Fruit fly (Drosophila melanogaster) whole organism, wandering third instar larva: ENCODE data around the gene CG13239.
A peak's percentile ranks its signal among the peaks of the same experiment; 100 is the strongest.

Experiments
- Abd-B ChIP-seq: fragments of >200 bp; optimal IDR thresholded peaks from 2 replicates; lab custom pipeline; 2017; ENCODE audit warnings: missing biosample characterization, missing genetic modification characterization
- CG32264 ChIP-seq: fragments of 200-800 bp; sonication (Bioruptor generic); optimal IDR thresholded peaks from 2 replicates; lab custom pipeline; 2016; ENCODE audit warnings: missing biosample characterization, missing genetic modification characterization
- CG9705 ChIP-seq: fragments of 200-800 bp; sonication (Bioruptor generic); optimal IDR thresholded peaks from 2 replicates; lab custom pipeline; 2018; ENCODE audit warnings: missing biosample characterization, mild to moderate bottlenecking, missing genetic modification characterization
- CrebA ChIP-seq: fragments of 200-800 bp; sonication (Bioruptor generic); optimal IDR thresholded peaks from 2 replicates; lab custom pipeline; 2016; ENCODE audit warnings: missing biosample characterization, mild to moderate bottlenecking, missing genetic modification characterization, borderline replicate concordance
- Dfd ChIP-seq: fragments of >200 bp; optimal IDR thresholded peaks from 2 replicates; lab custom pipeline; 2017; ENCODE audit warnings: missing biosample characterization, missing genetic modification characterization
- Dif ChIP-seq: fragments of 200-275, 200-300 bp; sonication (Bioruptor generic); optimal IDR thresholded peaks from 2 replicates; lab custom pipeline; 2018; ENCODE audit warnings: missing biosample characterization, missing genetic modification characterization; ENCODE audit not compliant: partially characterized antibody
- GATAd ChIP-seq: sonication (Bioruptor generic); optimal IDR thresholded peaks from 2 replicates; lab custom pipeline; 2016; ENCODE audit warnings: missing biosample characterization, missing genetic modification characterization
- HLH106 ChIP-seq: fragments of 200-800 bp; optimal IDR thresholded peaks from 3 replicates; lab custom pipeline; 2019; ENCODE audit warnings: missing biosample characterization, mild to moderate bottlenecking, missing genetic modification characterization, moderate library complexity
- Hnf4 ChIP-seq: fragments of 200-800 bp; sonication (Bioruptor generic); optimal IDR thresholded peaks from 2 replicates; lab custom pipeline; 2016; ENCODE audit warnings: missing biosample characterization, mild to moderate bottlenecking, missing genetic modification characterization
- Hr78 ChIP-seq: fragments of >200 bp; optimal IDR thresholded peaks from 2 replicates; lab custom pipeline; 2017; ENCODE audit warnings: missing biosample characterization, missing genetic modification characterization
- Hr83 ChIP-seq: fragments of 200-300 bp; sonication (Bioruptor generic); optimal IDR thresholded peaks from 2 replicates; lab custom pipeline; 2016; ENCODE audit warnings: missing biosample characterization, mild to moderate bottlenecking, missing genetic modification characterization, moderate library complexity; ENCODE audit not compliant: poor library complexity, severe bottlenecking
- Jra ChIP-seq: sonication (Bioruptor generic); optimal IDR thresholded peaks from 2 replicates; lab custom pipeline; 2016; ENCODE audit warnings: missing biosample characterization, missing genetic modification characterization
- Myc ChIP-seq: fragments of >200 bp; optimal IDR thresholded peaks from 2 replicates; lab custom pipeline; 2017
- N ChIP-seq: fragments of >200 bp; optimal IDR thresholded peaks from 2 replicates; lab custom pipeline; 2018; ENCODE audit warnings: missing biosample characterization, missing external identifiers, missing genetic modification characterization
- OdsH ChIP-seq: fragments of 200-800 bp; sonication (Bioruptor generic); optimal IDR thresholded peaks from 2 replicates; lab custom pipeline; 2016; ENCODE audit warnings: missing biosample characterization, mild to moderate bottlenecking, missing genetic modification characterization
- Rel ChIP-seq, 2 experiments: fragments of 200-800 bp; sonication (Bioruptor generic) in 1 of 2; optimal IDR thresholded peaks; 2 replicates in 1 of 2; 3 replicates in 1 of 2; lab custom pipeline; 2016 to 2019; ENCODE audit warnings: mild to moderate bottlenecking in 2 of 2, missing biosample characterization in 2 of 2, missing genetic modification characterization in 2 of 2, moderate library complexity in 1 of 2
- Sp1 ChIP-seq: fragments of 200-800 bp; sonication (Bioruptor generic); optimal IDR thresholded peaks from 3 replicates; lab custom pipeline; 2019; ENCODE audit warnings: missing biosample characterization, mild to moderate bottlenecking, missing genetic modification characterization, moderate library complexity
- Vsx2 ChIP-seq: fragments of 200-300, 225-300 bp; sonication (Bioruptor generic); optimal IDR thresholded peaks from 2 replicates; lab custom pipeline; 2018; ENCODE audit warnings: missing biosample characterization, missing genetic modification characterization; ENCODE audit not compliant: partially characterized antibody
- br ChIP-seq: fragments of 200-800 bp; sonication (Bioruptor generic); optimal IDR thresholded peaks from 2 replicates; lab custom pipeline; 2016; ENCODE audit warnings: missing biosample characterization, missing genetic modification characterization
- brk ChIP-seq: fragments of 200-800 bp; sonication (Bioruptor generic); optimal IDR thresholded peaks from 2 replicates; lab custom pipeline; 2016; ENCODE audit warnings: missing biosample characterization, mild to moderate bottlenecking, missing genetic modification characterization
- dl ChIP-seq, 2 experiments: fragments of 175-275, 200-275 bp in 1 of 2; fragments of 200-275 bp in 1 of 2; sonication (Bioruptor generic); optimal IDR thresholded peaks; lab custom pipeline; 2018; ENCODE audit warnings: mild to moderate bottlenecking in 2 of 2, missing biosample characterization in 2 of 2, missing genetic modification characterization in 2 of 2, moderate library complexity in 2 of 2; ENCODE audit not compliant: partially characterized antibody in 2 of 2, insufficient read depth in 1 of 2
- dmrt93B ChIP-seq: fragments of 200-800 bp; sonication (Bioruptor generic); optimal IDR thresholded peaks from 2 replicates; lab custom pipeline; 2018; ENCODE audit warnings: missing biosample characterization, mild to moderate bottlenecking, missing genetic modification characterization
- dsf ChIP-seq: sonication (Bioruptor generic); optimal IDR thresholded peaks from 2 replicates; lab custom pipeline; 2016; ENCODE audit warnings: missing biosample characterization, missing genetic modification characterization, borderline replicate concordance
- ey ChIP-seq: fragments of 200-800 bp; sonication (Bioruptor generic); optimal IDR thresholded peaks from 2 replicates; lab custom pipeline; 2016; ENCODE audit warnings: missing biosample characterization, missing genetic modification characterization
- foxo ChIP-seq, 2 experiments: fragments of 200-800 bp; sonication (Bioruptor generic); optimal IDR thresholded peaks; 2 replicates in 1 of 2; 3 replicates in 1 of 2; lab custom pipeline; 2016 to 2017; ENCODE audit warnings: missing biosample characterization in 2 of 2, missing genetic modification characterization in 2 of 2
- fru ChIP-seq: fragments of 200-800 bp; sonication (Bioruptor generic); optimal IDR thresholded peaks from 3 replicates; lab custom pipeline; 2016; ENCODE audit warnings: missing biosample characterization, mild to moderate bottlenecking, missing genetic modification characterization
- h ChIP-seq: fragments of 200-800 bp; sonication (Bioruptor generic); optimal IDR thresholded peaks from 3 replicates; lab custom pipeline; 2016; ENCODE audit warnings: missing biosample characterization, mild to moderate bottlenecking, missing genetic modification characterization
- jim ChIP-seq: fragments of 175-275, 200-325 bp; sonication (Bioruptor generic); optimal IDR thresholded peaks from 2 replicates; lab custom pipeline; 2016; ENCODE audit warnings: missing biosample characterization, mild to moderate bottlenecking, missing genetic modification characterization
- lola ChIP-seq: fragments of >200 bp; optimal IDR thresholded peaks from 2 replicates; lab custom pipeline; 2017; ENCODE audit warnings: missing biosample characterization, missing genetic modification characterization
- pan ChIP-seq: fragments of >200 bp; optimal IDR thresholded peaks from 2 replicates; lab custom pipeline; 2017
- psq ChIP-seq: fragments of 200-800 bp; sonication (Bioruptor generic); optimal IDR thresholded peaks from 3 replicates; lab custom pipeline; 2017; ENCODE audit warnings: missing biosample characterization, mild to moderate bottlenecking, missing genetic modification characterization, moderate library complexity
- rgr ChIP-seq: fragments of 200-800 bp; sonication (Bioruptor generic); optimal IDR thresholded peaks from 3 replicates; lab custom pipeline; 2016; ENCODE audit warnings: missing biosample characterization, mild to moderate bottlenecking, missing genetic modification characterization
- sage ChIP-seq: fragments of 200-800 bp; sonication (Bioruptor generic); optimal IDR thresholded peaks from 2 replicates; lab custom pipeline; 2016; ENCODE audit warnings: missing biosample characterization, mild to moderate bottlenecking, missing genetic modification characterization
- sv ChIP-seq: fragments of 200-800 bp; sonication (Bioruptor generic); optimal IDR thresholded peaks from 3 replicates; lab custom pipeline; 2016; ENCODE audit warnings: missing biosample characterization, missing genetic modification characterization
- tai ChIP-seq: sonication (Bioruptor generic); optimal IDR thresholded peaks from 2 replicates; lab custom pipeline; 2016; ENCODE audit warnings: missing biosample characterization, missing genetic modification characterization
- usp ChIP-seq: fragments of >200 bp; optimal IDR thresholded peaks from 2 replicates; lab custom pipeline; 2017; ENCODE audit warnings: missing biosample characterization, missing genetic modification characterization
- woc ChIP-seq: sonication (Bioruptor generic); optimal IDR thresholded peaks from 2 replicates; lab custom pipeline; 2016; ENCODE audit warnings: missing biosample characterization, mild to moderate bottlenecking, missing genetic modification characterization

Gene CG13239

DNA sequence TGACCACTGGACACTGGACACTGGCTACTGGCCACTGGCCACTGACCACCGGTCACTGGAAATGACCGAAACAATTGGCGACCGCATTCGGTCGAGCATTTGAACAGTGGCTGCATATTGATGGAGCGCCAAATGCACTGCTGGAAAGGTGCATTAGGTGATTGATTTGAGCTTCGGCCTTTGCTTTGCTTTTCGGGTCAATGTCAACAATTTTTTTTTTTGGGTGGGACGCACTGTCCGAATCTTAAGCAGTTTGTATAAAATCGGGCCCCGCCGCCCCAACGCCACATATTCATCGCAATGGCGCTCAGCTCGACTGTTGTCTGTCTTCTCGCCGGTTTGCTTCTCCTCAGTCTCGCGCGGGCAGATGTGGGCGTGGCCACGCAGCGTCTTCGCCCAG lies at the start of gene CG13239:
Gene CG13239 (plus strand): TSS at position 301 of the 400 bp plus-strand sequence.
- TF ChIP-seq CrebA (GFP tag; lab: Kevin White, UChicago) (no peak), Myc (no peak), Jra (GFP tag; lab: Kevin White, UChicago) (no peak), OdsH (GFP tag; lab: Kevin White, UChicago) (no peak), brk (GFP tag; lab: Kevin White, UChicago) (no peak), pan (lab: Kevin White, UChicago) (no peak), foxo (GFP tag; optimal IDR thresholded peaks at IDR 0.05; lab: Kevin White, UChicago) (no peak), psq (GFP tag; lab: Kevin White, UChicago) (no peak), sv (GFP tag; lab: Kevin White, UChicago) (no peak), lola (GFP tag; lab: Kevin White, UChicago) (no peak), Sp1 (no peak), Rel (GFP tag; optimal IDR thresholded peaks at IDR 0.05; lab: Kevin White, UChicago) (no peak), Rel (tag; optimal IDR thresholded peaks at IDR 0.05; lab: Kevin White, UChicago) (no peak), Vsx2 (no peak), tai (GFP tag; lab: Kevin White, UChicago) (no peak), Dfd (GFP tag; lab: Kevin White, UChicago) (no peak), Hr83 (GFP tag; lab: Kevin White, UChicago) (no peak), woc (GFP tag; lab: Kevin White, UChicago) (no peak)

DNA sequence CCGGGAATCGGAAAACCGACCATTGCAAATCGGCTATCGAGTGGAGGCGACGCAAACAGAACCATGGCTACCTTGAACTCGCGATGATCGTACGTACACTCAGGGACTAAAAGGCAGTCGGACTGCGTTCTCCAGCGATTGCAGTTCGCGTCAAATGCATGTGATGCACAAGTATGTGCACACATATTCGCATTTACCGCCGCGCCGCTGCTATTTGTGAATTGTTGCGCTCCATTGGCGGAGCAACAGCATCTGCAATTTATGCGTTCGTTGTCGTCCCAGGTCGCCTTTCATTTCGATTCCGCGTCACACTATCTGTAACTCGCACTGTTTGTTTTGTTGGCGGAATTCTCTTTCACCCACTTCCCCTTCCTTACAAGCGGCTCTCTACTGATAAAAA lies 40.4 kb upstream of the CG13239 start:
- TF ChIP-seq psq (GFP tag; lab: Kevin White, UChicago) (no peak), jim (GFP tag; lab: Kevin White, UChicago) (peak; percentile 49), ey (GFP tag; lab: Kevin White, UChicago) (no peak), dsf (GFP tag; lab: Kevin White, UChicago) (no peak), Vsx2 (no peak), rgr (GFP tag; lab: Kevin White, UChicago) (no peak), pan (lab: Kevin White, UChicago) (no peak), h (GFP tag; lab: Kevin White, UChicago) (no peak)

DNA sequence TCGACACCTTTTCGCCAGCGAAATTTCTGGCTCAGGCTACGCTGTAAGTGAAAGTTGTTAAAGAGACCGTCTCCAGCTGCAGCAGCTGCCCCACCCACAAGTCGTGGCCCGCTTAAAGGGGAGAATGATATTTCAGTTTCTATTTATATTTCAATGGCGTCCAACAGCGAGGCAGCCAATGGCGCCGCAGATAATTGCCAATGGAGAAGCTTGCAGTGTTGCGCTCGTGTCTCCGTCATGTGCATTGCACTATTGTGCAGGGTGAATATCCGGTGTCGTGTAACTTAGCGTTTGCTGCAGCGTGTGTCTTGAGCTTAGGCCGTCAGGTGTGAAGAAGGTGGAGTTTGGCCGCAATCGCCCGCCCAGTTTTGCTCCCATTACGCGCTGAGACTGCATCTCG lies 39.2 kb upstream of the CG13239 start:
- TF ChIP-seq psq (GFP tag; lab: Kevin White, UChicago) (no peak), Sp1 (no peak), HLH106 (no peak), dmrt93B (no peak), Abd-B (GFP tag; lab: Kevin White, UChicago) (no peak), Hnf4 (GFP tag; lab: Kevin White, UChicago) (no peak), N (GFP tag; lab: Kevin White, UChicago) (no peak), dsf (GFP tag; lab: Kevin White, UChicago) (no peak), tai (GFP tag; lab: Kevin White, UChicago) (no peak), rgr (GFP tag; lab: Kevin White, UChicago) (no peak), sv (GFP tag; lab: Kevin White, UChicago) (no peak), Hr83 (GFP tag; lab: Kevin White, UChicago) (no peak), dl (GFP tag; optimal IDR thresholded peaks at IDR 0.05; lab: Kevin White, UChicago; ENCODE audit: insufficient read depth in 1 of 2, partially characterized antibody in 2 of 2) (no peak)

- TF ChIP-seq h (GFP tag; lab: Kevin White, UChicago) (peak; percentile 80), psq (GFP tag; lab: Kevin White, UChicago) (peak; percentile 39), Myc (no peak), Dif (GFP tag; lab: Kevin White, UChicago) (peak; percentile 98), Hr78 (GFP tag; lab: Kevin White, UChicago) (no peak), foxo (GFP tag; optimal IDR thresholded peaks at IDR 0.05; lab: Kevin White, UChicago) (peak; percentile 21 to 94), br (GFP tag; lab: Kevin White, UChicago) (peak; percentile 81), brk (GFP tag; lab: Kevin White, UChicago) (peak; percentile 65), tai (GFP tag; lab: Kevin White, UChicago) (no peak), dsf (GFP tag; lab: Kevin White, UChicago) (no peak), Sp1 (peak; percentile 99), N (GFP tag; lab: Kevin White, UChicago) (no peak), usp (GFP tag; lab: Kevin White, UChicago) (no peak), sage (GFP tag; lab: Kevin White, UChicago) (peak; percentile 88), Rel (GFP tag; optimal IDR thresholded peaks at IDR 0.05; lab: Kevin White, UChicago) (peak; percentile 99), Rel (tag; optimal IDR thresholded peaks at IDR 0.05; lab: Kevin White, UChicago) (peak; percentile 79), ey (GFP tag; lab: Kevin White, UChicago) (no peak), woc (GFP tag; lab: Kevin White, UChicago) (no peak), fru (peak; percentile 57), jim (GFP tag; lab: Kevin White, UChicago) (peak; percentile 100), lola (GFP tag; lab: Kevin White, UChicago) (no peak), Vsx2 (peak; percentile 89), CG9705 (GFP tag; lab: Kevin White, UChicago) (peak; percentile 83), OdsH (GFP tag; lab: Kevin White, UChicago) (peak; percentile 65), dl (GFP tag; optimal IDR thresholded peaks at IDR 0.05; lab: Kevin White, UChicago; ENCODE audit: insufficient read depth in 1 of 2, partially characterized antibody in 2 of 2) (peak; percentile 90 to 96), CG32264 (GFP tag; lab: Kevin White, UChicago) (peak; percentile 65), Hr83 (GFP tag; lab: Kevin White, UChicago) (peak; percentile 82), Hnf4 (GFP tag; lab: Kevin White, UChicago) (peak; percentile 87), HLH106 (peak; percentile 60), GATAd (GFP tag; lab: Kevin White, UChicago) (no peak), rgr (GFP tag; lab: Kevin White, UChicago) (peak; percentile 62), Jra (GFP tag; lab: Kevin White, UChicago) (peak; percentile 86)
These were observed 37.9 kb upstream of the CG13239 start for dm6 chr3L:22822544-22823175.
